Worm (Caenorhabditis elegans) whole organism, mixed stage, embryonic: ENCODE measurements around the gene F59D12.3.

ENCODE experiments used
- blmp-1 ChIP-seq: fragments of 150-350 bp; optimal IDR thresholded peaks from 2 replicates; lab custom pipeline; 2014; ENCODE audit warnings: missing biosample characterization, missing genetic modification characterization
- snpc-4 ChIP-seq: fragments of 150-350 bp; optimal IDR thresholded peaks from 2 replicates; lab custom pipeline; 2014; ENCODE audit warnings: missing biosample characterization, missing genetic modification characterization

- TF ChIP-seq snpc-4 (no peak), blmp-1 (tag; lab: Kevin White, UChicago) (no peak)
Observed at ce11 chrX:15663740-15664139, 13.0 kb upstream of the F59D12.3 start.
